Fruit fly (Drosophila melanogaster): ENCODE results near the gene Fum3.

The Fum3 gene

DNA sequence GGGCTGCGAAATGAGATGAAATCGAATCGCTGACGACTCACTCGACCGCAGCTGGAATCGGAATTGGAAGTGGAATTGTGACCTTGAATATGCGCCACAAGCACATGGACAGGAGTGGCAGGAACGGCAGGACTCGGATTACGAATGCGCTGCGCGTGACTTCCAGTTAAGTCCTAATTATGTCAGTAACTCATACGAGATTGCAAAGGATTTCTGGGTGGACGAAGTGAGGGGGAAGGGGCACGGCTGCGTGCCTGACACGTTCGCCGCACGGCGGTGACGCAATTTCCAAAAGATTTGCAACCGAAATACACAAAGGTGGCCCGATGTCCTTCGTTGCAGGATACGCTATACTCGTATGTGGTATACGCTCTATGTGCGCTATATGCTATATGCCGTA is 43.8 kb downstream of the Fum3 start (continued):
- peak; percentile 35 for TF ChIP-seq twi (tag; optimal IDR thresholded peaks at IDR 0.05)
- peak; percentile 4 for TF ChIP-seq mirr (GFP tag; optimal IDR thresholded peaks at IDR 0.05)
- no peak for TF ChIP-seq bowl (GFP tag; IDR thresholded peaks at IDR 0.05)
- TF ChIP-seq ttk (GFP tag; IDR thresholded peaks at IDR 0.05), result no peak
- no peak for TF ChIP-seq br (optimal IDR thresholded peaks at IDR 0.05)
- TF ChIP-seq abd-A (tag; optimal IDR thresholded peaks at IDR 0.05), result peak; percentile 50
- no peak for TF ChIP-seq Gug (GFP tag; IDR thresholded peaks at IDR 0.05)
- no peak for TF ChIP-seq sens (GFP tag)
- no peak for TF ChIP-seq CG6654 (GFP tag; optimal IDR thresholded peaks at IDR 0.05)
- TF ChIP-seq NC2β (GFP tag; optimal IDR thresholded peaks at IDR 0.05), result no peak
- no peak for TF ChIP-seq bab2 (GFP tag; optimal IDR thresholded peaks at IDR 0.05)
- TF ChIP-seq lab (GFP tag; optimal IDR thresholded peaks at IDR 0.05), result no peak
- TF ChIP-seq HLH54F (GFP tag; optimal IDR thresholded peaks at IDR 0.05), result no peak
- TF ChIP-seq CG1529 (GFP tag; optimal IDR thresholded peaks at IDR 0.05), result no peak
- no peak for TF ChIP-seq tx (GFP tag; optimal IDR thresholded peaks at IDR 0.05)
- no peak for TF ChIP-seq bsh (GFP tag; optimal IDR thresholded peaks at IDR 0.05)
- TF ChIP-seq CG9609 (GFP tag; optimal IDR thresholded peaks at IDR 0.05), result no peak
- TF ChIP-seq Awh (GFP tag; IDR thresholded peaks at IDR 0.05), result no peak
- TF ChIP-seq Neu2 (GFP tag; optimal IDR thresholded peaks at IDR 0.05; ENCODE audit: borderline replicate concordance), result no peak
- no peak for TF ChIP-seq fd96Cb (tag; optimal IDR thresholded peaks at IDR 0.05)
- TF ChIP-seq CG8944 (GFP tag; optimal IDR thresholded peaks at IDR 0.05), result no peak
- no peak for TF ChIP-seq CG1024 (GFP tag; IDR thresholded peaks at IDR 0.05)
- no peak for TF ChIP-seq jing (GFP tag; optimal IDR thresholded peaks at IDR 0.05)
- 0 out of 4 replicates have a peak, but pooled peaks have one; percentile 16 for TF ChIP-seq chinmo (GFP tag; IDR thresholded peaks at IDR 0.05; ENCODE audit: partially characterized antibody)
- no peak for TF ChIP-seq CG4360 (GFP tag; IDR thresholded peaks at IDR 0.05)
- TF ChIP-seq CG15269 (tag; optimal IDR thresholded peaks at IDR 0.05), result no peak
- no peak for TF ChIP-seq CG14965 (GFP tag; optimal IDR thresholded peaks at IDR 0.05; ENCODE audit: borderline replicate concordance)
- no peak for TF ChIP-seq CG15696 (tag; optimal IDR thresholded peaks at IDR 0.05)
- TF ChIP-seq CG7786 (GFP tag; optimal IDR thresholded peaks at IDR 0.05), result no peak
- TF ChIP-seq pros (GFP tag; optimal IDR thresholded peaks at IDR 0.05), result peak; percentile 92
- no peak for TF ChIP-seq H15 (GFP tag; IDR thresholded peaks at IDR 0.05)
- no peak for TF ChIP-seq lola (GFP tag; optimal IDR thresholded peaks at IDR 0.05)
- TF ChIP-seq CG4820 (GFP tag; optimal IDR thresholded peaks at IDR 0.05), result no peak
- no peak for TF ChIP-seq CG1647 (GFP tag; optimal IDR thresholded peaks at IDR 0.05)
- TF ChIP-seq CG13624 (GFP tag; optimal IDR thresholded peaks at IDR 0.05), result no peak
- TF ChIP-seq Kr (GFP tag; optimal IDR thresholded peaks at IDR 0.05), result peak; percentile 75
- no peak for TF ChIP-seq CG14710 (tag; optimal IDR thresholded peaks at IDR 0.05)
- no peak for TF ChIP-seq CG3838 (GFP tag; optimal IDR thresholded peaks at IDR 0.05)
- no peak for TF ChIP-seq gfzf (GFP tag; optimal IDR thresholded peaks at IDR 0.05)
- TF ChIP-seq CG11723 (GFP tag; optimal IDR thresholded peaks at IDR 0.05), result no peak
- TF ChIP-seq CG42726 (GFP tag; IDR thresholded peaks at IDR 0.05; ENCODE audit: partially characterized antibody), result peak; percentile 49; the same call in 1 of the 2 replicates
- TF ChIP-seq crol (GFP tag; IDR thresholded peaks at IDR 0.05), result peak; percentile 78
- no peak for TF ChIP-seq CG6683 (GFP tag; optimal IDR thresholded peaks at IDR 0.05)
- TF ChIP-seq Fer1 (GFP tag; optimal IDR thresholded peaks at IDR 0.05), result no peak
- TF ChIP-seq Dbx (GFP tag; IDR thresholded peaks at IDR 0.05), result 0 out of 3 replicates have a peak, but pooled peaks have one; percentile 21
- no peak for TF ChIP-seq CG4282 (GFP tag; optimal IDR thresholded peaks at IDR 0.05)
- TF ChIP-seq CG3726 (GFP tag; IDR thresholded peaks at IDR 0.05), result no peak
- TF ChIP-seq tap (tag; optimal IDR thresholded peaks at IDR 0.05), result no peak
- no peak for TF ChIP-seq CG4707 (GFP tag; optimal IDR thresholded peaks at IDR 0.05)
- TF ChIP-seq Dfd (GFP tag; optimal IDR thresholded peaks at IDR 0.05), result no peak
- TF ChIP-seq ssp (GFP tag; IDR thresholded peaks at IDR 0.05), result no peak
- TF ChIP-seq ase (GFP tag; IDR thresholded peaks at IDR 0.05), result no peak

Measured in whole organism, embryonic.